Worm (Caenorhabditis elegans) whole organism, L1 larva: ENCODE measurements around the gene Y82E9BR.3.
A peak's percentile ranks its signal among the peaks of the same experiment; 100 is the strongest.
"Not testable (repeated sequence)": the region's sequence is repeated elsewhere in the genome, so short reads cannot be mapped to it uniquely, and the experiment has no call there.

Experiments used
- C04F5.9 ChIP-seq: sonication (generic microtip); optimal IDR thresholded peaks from 2 replicates; lab custom pipeline; 2016; ENCODE audit warnings: missing genetic modification characterization, missing compliant biosample characterization
- C16A3.4 ChIP-seq: fragments of 150-350 bp; optimal IDR thresholded peaks from 2 replicates; lab custom pipeline; 2014; ENCODE audit warnings: missing biosample characterization, missing genetic modification characterization
- alr-1 ChIP-seq: fragments of 200-800 bp; sonication (Bioruptor generic); optimal IDR thresholded peaks from 2 replicates; lab custom pipeline; 2018; ENCODE audit warnings: borderline replicate concordance, mild to moderate bottlenecking, missing genetic modification characterization, missing compliant biosample characterization
- ceh-8 ChIP-seq: fragments of 200-800 bp; sonication (Bioruptor generic); optimal IDR thresholded peaks from 2 replicates; lab custom pipeline; 2018; ENCODE audit warnings: mild to moderate bottlenecking, missing genetic modification characterization, moderate library complexity, missing compliant biosample characterization
- ceh-82 ChIP-seq, 3 experiments: fragments of 150-350 bp in 1 of 3; sonication (generic microtip) in 2 of 3; optimal IDR thresholded peaks; 2 replicates each; lab custom pipeline; 2014 to 2017; ENCODE audit warnings: missing biosample characterization in 3 of 3, missing genetic modification characterization in 3 of 3
- ceh-88 ChIP-seq: fragments of 200-800 bp; sonication (Bioruptor generic); IDR thresholded peaks from 2 replicates; pipeline ENCODE4 v1.3.6; 2022; ENCODE audit warnings: missing genetic modification characterization, missing compliant biosample characterization
- ces-1 ChIP-seq: fragments of 150-350 bp; optimal IDR thresholded peaks from 2 replicates; lab custom pipeline; 2014; ENCODE audit warnings: missing biosample characterization, missing genetic modification reagents, missing genetic modification characterization
- dpl-1 ChIP-seq, 3 experiments: fragments of 150-350 bp in 2 of 3; sonication (generic microtip) in 1 of 3; optimal IDR thresholded peaks; 2 replicates each; lab custom pipeline; 2014 to 2017; ENCODE audit warnings: missing biosample characterization in 3 of 3, missing genetic modification characterization in 3 of 3, missing genetic modification reagents in 3 of 3
- dsc-1 ChIP-seq: sonication (generic microtip); optimal IDR thresholded peaks from 2 replicates; lab custom pipeline; 2016; ENCODE audit warnings: mild to moderate bottlenecking, missing genetic modification characterization, missing compliant biosample characterization
- efl-1 ChIP-seq, 4 experiments: fragments of 150-350 bp; optimal IDR thresholded peaks in 3 of 4; peaks in 1 of 4; 1 replicate in 1 of 4; 2 replicates in 3 of 4; lab custom pipeline; 2014; ENCODE audit warnings: missing biosample characterization in 2 of 4, missing genetic modification characterization in 2 of 4, missing genetic modification reagents in 2 of 4
- efl-3 ChIP-seq: fragments of 200-800 bp; sonication (Bioruptor generic); optimal IDR thresholded peaks from 2 replicates; lab custom pipeline; 2018; ENCODE audit warnings: mild to moderate bottlenecking, missing genetic modification characterization, missing compliant biosample characterization
- egl-13 ChIP-seq: sonication (generic microtip); optimal IDR thresholded peaks from 2 replicates; lab custom pipeline; 2016; ENCODE audit warnings: missing genotype, missing genetic modification reagents, missing genetic modification characterization, missing compliant biosample characterization
- egl-27 ChIP-seq, 2 experiments: fragments of 150-350 bp in 1 of 2; sonication (generic microtip); optimal IDR thresholded peaks; 3 replicates each; lab custom pipeline; 2017 to 2018; ENCODE audit warnings: missing biosample characterization in 2 of 2, missing genetic modification characterization in 2 of 2, missing genetic modification reagents in 2 of 2
- elt-2 ChIP-seq: sonication (generic microtip); optimal IDR thresholded peaks from 2 replicates; lab custom pipeline; 2016; ENCODE audit warnings: missing genetic modification characterization, mild to moderate bottlenecking, inconsistent platforms, missing compliant biosample characterization, missing genetic modification reagents
- ets-5 ChIP-seq: fragments of 200-800 bp; sonication (Bioruptor generic); IDR thresholded peaks from 2 replicates; pipeline ENCODE4 v1.3.6; 2022; ENCODE audit warnings: missing genetic modification characterization, missing compliant biosample characterization
- fkh-10 ChIP-seq: sonication (generic microtip); optimal IDR thresholded peaks from 2 replicates; lab custom pipeline; 2017; ENCODE audit warnings: missing biosample characterization, missing genetic modification reagents, missing genetic modification characterization
- fkh-4 ChIP-seq: sonication (generic microtip); optimal IDR thresholded peaks from 2 replicates; lab custom pipeline; 2016; ENCODE audit warnings: missing compliant biosample characterization, missing genetic modification characterization, borderline replicate concordance
- fos-1 ChIP-seq: fragments of 150-350 bp; optimal IDR thresholded peaks from 2 replicates; lab custom pipeline; 2014; ENCODE audit warnings: missing biosample characterization, missing genetic modification characterization
- grh-1 ChIP-seq: fragments of 200-800 bp; sonication (Bioruptor generic); IDR thresholded peaks from 2 replicates; pipeline ENCODE4 v1.3.6; 2022; ENCODE audit warnings: missing genetic modification reagents, missing genetic modification characterization, missing compliant biosample characterization
- irx-1 ChIP-seq: sonication (generic microtip); optimal IDR thresholded peaks from 2 replicates; lab custom pipeline; 2016; ENCODE audit warnings: missing genetic modification characterization, missing compliant biosample characterization
- jun-1 ChIP-seq: fragments of 150-350 bp; optimal IDR thresholded peaks from 2 replicates; lab custom pipeline; 2014; ENCODE audit warnings: missing biosample characterization, missing genetic modification reagents, missing genetic modification characterization
- lin-35 ChIP-seq, 2 experiments: fragments of 150-350 bp; optimal IDR thresholded peaks; 2 replicates each; lab custom pipeline; 2014; ENCODE audit warnings: missing biosample characterization in 2 of 2, missing genetic modification characterization in 2 of 2, missing genetic modification reagents in 2 of 2
- lir-3 ChIP-seq: sonication (generic microtip); optimal IDR thresholded peaks from 2 replicates; lab custom pipeline; 2016; ENCODE audit warnings: mild to moderate bottlenecking, missing genetic modification characterization, moderate library complexity, missing compliant biosample characterization; ENCODE audit not compliant: poor library complexity
- lsy-2 ChIP-seq, 2 experiments: fragments of 150-350 bp; optimal IDR thresholded peaks; 2 replicates each; lab custom pipeline; 2014; ENCODE audit warnings: missing biosample characterization in 2 of 2, missing genetic modification characterization in 2 of 2
- nhr-11 ChIP-seq: fragments of 150-350 bp; optimal IDR thresholded peaks from 2 replicates; lab custom pipeline; 2014; ENCODE audit warnings: missing biosample characterization, missing genetic modification characterization
- nhr-237 ChIP-seq: fragments of 150-350 bp; optimal IDR thresholded peaks from 2 replicates; lab custom pipeline; 2014; ENCODE audit warnings: missing biosample characterization, missing genetic modification characterization
- nhr-28 ChIP-seq: fragments of 150-350 bp; optimal IDR thresholded peaks from 2 replicates; lab custom pipeline; 2014; ENCODE audit warnings: missing biosample characterization, missing genetic modification characterization
- nhr-47 ChIP-seq: sonication (generic microtip); optimal IDR thresholded peaks from 2 replicates; lab custom pipeline; 2016; ENCODE audit warnings: mild to moderate bottlenecking, missing genetic modification characterization, moderate library complexity, missing compliant biosample characterization
- nhr-76 ChIP-seq: sonication (generic microtip); optimal IDR thresholded peaks from 2 replicates; lab custom pipeline; 2017; ENCODE audit warnings: missing biosample characterization, missing genetic modification characterization
- nhr-84 ChIP-seq: sonication (generic microtip); optimal IDR thresholded peaks from 2 replicates; lab custom pipeline; 2017; ENCODE audit warnings: missing biosample characterization, missing genetic modification characterization
- nhr-85 ChIP-seq: sonication (generic microtip); peaks from one replicate; lab custom pipeline; 2016; ENCODE audit warnings: missing genetic modification characterization, inconsistent platforms, missing compliant biosample characterization
- pax-3 ChIP-seq: fragments of 200-800 bp; sonication (Bioruptor generic); optimal IDR thresholded peaks from 2 replicates; lab custom pipeline; 2018; ENCODE audit warnings: mild to moderate bottlenecking, missing genetic modification characterization, moderate library complexity, missing compliant biosample characterization
- skn-1 ChIP-seq: fragments of 150-350 bp; optimal IDR thresholded peaks from 2 replicates; lab custom pipeline; 2014; ENCODE audit warnings: missing biosample characterization, missing genetic modification characterization
- snpc-4 ChIP-seq: fragments of 150-350 bp; optimal IDR thresholded peaks from 2 replicates; lab custom pipeline; 2014; ENCODE audit warnings: missing biosample characterization, missing genetic modification characterization
- snu-23 ChIP-seq: sonication (generic microtip); optimal IDR thresholded peaks from 2 replicates; lab custom pipeline; 2016; ENCODE audit warnings: missing genetic modification characterization, missing compliant biosample characterization
- sptf-1 ChIP-seq: fragments of 150-350 bp; optimal IDR thresholded peaks from 2 replicates; lab custom pipeline; 2014; ENCODE audit warnings: missing biosample characterization, missing genetic modification characterization
- tbx-2 ChIP-seq: sonication (generic microtip); optimal IDR thresholded peaks from 2 replicates; lab custom pipeline; 2016; ENCODE audit warnings: missing genetic modification characterization, missing compliant biosample characterization
- unc-62 ChIP-seq: fragments of 150-350 bp; optimal IDR thresholded peaks from 2 replicates; lab custom pipeline; 2014; ENCODE audit warnings: missing biosample characterization, missing genetic modification reagents, missing genetic modification characterization
- unc-86 ChIP-seq: sonication (generic microtip); optimal IDR thresholded peaks from 2 replicates; lab custom pipeline; 2016; ENCODE audit warnings: missing genetic modification characterization, missing compliant biosample characterization
- xbp-1 ChIP-seq: sonication (generic microtip); optimal IDR thresholded peaks from 2 replicates; lab custom pipeline; 2016; ENCODE audit warnings: missing genetic modification characterization, missing compliant biosample characterization
- zag-1 ChIP-seq: fragments of 150-350 bp; optimal IDR thresholded peaks from 2 replicates; lab custom pipeline; 2014; ENCODE audit warnings: missing biosample characterization, missing genetic modification characterization
- zip-4 ChIP-seq: fragments of 200-800 bp; sonication (Bioruptor generic); optimal IDR thresholded peaks from 2 replicates; lab custom pipeline; 2018; ENCODE audit warnings: mild to moderate bottlenecking, missing genetic modification characterization, moderate library complexity, missing compliant biosample characterization
- ztf-4 ChIP-seq: fragments of 150-350 bp; optimal IDR thresholded peaks from 2 replicates; lab custom pipeline; 2014; ENCODE audit warnings: missing biosample characterization, missing genetic modification characterization

The Y82E9BR.3 gene

DNA sequence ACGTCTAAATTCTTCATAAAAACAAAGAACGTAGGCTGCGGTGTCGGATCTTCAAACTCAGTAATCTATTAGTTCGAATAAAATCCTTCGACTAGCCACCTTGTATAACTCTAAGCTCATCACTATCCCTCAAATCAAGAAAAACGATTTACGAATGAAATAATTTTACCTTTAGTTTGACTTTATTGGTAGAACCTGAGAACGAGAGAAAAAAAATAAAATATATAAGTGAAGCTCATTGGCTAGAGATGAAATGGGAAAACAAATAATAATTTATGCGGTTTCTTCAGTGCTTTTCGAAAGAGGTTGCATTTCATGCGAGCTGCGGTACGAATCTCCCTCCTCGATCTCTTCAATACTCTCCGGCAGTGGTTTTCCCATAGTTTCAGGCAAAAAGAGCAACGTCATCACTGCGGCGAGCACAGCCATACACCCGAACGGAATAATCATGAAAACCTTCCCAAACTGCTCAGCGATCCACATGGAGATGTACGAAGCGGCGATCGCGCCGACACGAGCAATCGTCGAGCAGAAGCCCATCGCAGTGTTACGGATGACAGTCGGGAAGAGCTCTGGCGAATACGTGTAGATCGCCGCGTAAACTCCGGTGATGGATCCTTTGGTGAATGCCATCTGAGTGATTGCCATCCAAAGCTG lies 832 bp downstream of the Y82E9BR.3 start (continued):
- peak in 1 of 3 experiments; percentile 2 for TF ChIP-seq dpl-1 (GFP tag; optimal IDR thresholded peaks at IDR 0.05; lab: Kevin White, UChicago)

DNA sequence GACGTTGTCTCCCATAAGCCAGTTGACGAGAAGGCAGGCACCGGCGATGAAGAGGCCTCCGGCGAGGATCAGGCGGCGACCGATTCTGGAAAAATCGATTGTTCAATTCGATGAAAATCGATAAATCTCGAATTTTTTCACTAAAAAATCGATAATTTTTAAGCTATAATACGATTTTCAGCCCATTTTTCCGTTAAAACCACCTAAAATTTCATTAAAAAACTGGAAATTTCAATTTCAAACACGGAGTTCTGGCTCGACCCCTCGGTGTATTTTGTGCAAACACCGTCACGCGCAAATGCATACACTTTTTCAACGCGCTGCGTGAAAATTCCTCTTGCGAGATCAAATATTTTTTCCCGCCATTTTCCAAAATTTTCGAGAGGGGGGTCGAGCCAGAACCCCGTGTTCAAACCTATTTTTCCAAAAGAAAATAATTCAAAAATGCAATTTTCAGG lies 1.4 kb downstream of the Y82E9BR.3 start:
- TF ChIP-seq efl-1 (optimal IDR thresholded peaks at IDR 0.05; lab: Kevin White, UChicago): peak in 1 of 2 experiments; percentile 12
- TF ChIP-seq efl-1 (GFP tag; optimal IDR thresholded peaks at IDR 0.05 in 1 of 2; lab: Kevin White, UChicago): not testable (repeated sequence)

DNA sequence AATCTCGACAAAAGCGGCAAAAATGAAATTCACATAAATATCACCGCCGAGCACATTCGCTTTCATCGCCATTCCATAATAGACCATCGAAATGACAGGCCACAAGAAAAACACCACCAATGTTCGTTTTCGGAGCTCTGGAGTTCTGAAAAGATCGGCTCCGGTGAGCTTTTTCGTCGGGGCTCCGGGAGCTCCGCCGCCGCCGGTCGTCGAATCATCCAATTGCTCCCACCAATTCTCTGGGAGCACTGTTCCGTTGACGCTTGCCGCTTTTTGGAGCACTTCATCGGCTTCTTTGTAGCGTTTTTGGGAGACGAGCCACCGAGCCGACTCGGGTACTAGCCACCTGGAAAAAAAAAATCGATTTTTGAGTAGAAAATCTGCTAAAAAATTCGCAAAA lies 2.4 kb downstream of the Y82E9BR.3 start:
- TF ChIP-seq efl-1 (optimal IDR thresholded peaks at IDR 0.05; lab: Kevin White, UChicago) (no peak), efl-1 (GFP tag; optimal IDR thresholded peaks at IDR 0.05 in 1 of 2; lab: Kevin White, UChicago) (no peak), lin-35 (GFP tag; optimal IDR thresholded peaks at IDR 0.05; lab: Kevin White, UChicago) (no peak), xbp-1 (tag; lab: Kevin White, UChicago) (no peak), lir-3 (no peak), ceh-8 (GFP tag; lab: Kevin White, UChicago) (no peak), irx-1 (no peak), tbx-2 (tag; lab: Kevin White, UChicago) (no peak)

DNA sequence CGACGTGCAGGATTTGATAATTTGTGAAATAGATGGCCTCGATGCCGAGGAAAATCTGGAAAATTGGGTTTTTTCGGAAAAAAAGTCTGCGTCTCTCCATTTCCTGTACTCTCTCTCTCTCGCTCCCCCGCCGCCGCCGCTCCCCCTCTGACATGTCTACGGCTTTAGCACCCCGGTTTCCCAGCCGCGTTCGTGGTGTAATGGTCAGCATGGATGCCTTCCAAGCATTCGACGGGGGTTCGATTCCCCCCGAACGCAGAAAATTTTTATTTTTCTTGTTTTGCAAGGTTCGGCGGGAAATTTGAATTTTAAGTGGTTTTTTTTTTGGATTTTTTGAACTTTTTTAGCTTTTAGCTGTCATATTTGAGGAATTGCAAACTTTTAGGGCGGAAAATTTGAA lies 5.3 kb downstream of the Y82E9BR.3 start:
- TF ChIP-seq zag-1 (tag; lab: Kevin White, UChicago): no peak
- TF ChIP-seq sptf-1 (tag; lab: Kevin White, UChicago): no peak
- TF ChIP-seq unc-62 (GFP tag; lab: Kevin White, UChicago): no peak
- no peak for TF ChIP-seq fkh-4 (tag; lab: Kevin White, UChicago)
- TF ChIP-seq irx-1: peak; percentile 75
- no peak for TF ChIP-seq ces-1 (GFP tag; lab: Kevin White, UChicago)
- TF ChIP-seq fos-1 (tag; lab: Kevin White, UChicago): no peak
- peak; percentile 51 for TF ChIP-seq unc-86 (tag; lab: Kevin White, UChicago)
- peak; percentile 41; the same call in 1 of the 2 replicates for TF ChIP-seq grh-1
- no peak for TF ChIP-seq pax-3
- TF ChIP-seq nhr-84 (tag; lab: Kevin White, UChicago): no peak
- peak; percentile 32 for TF ChIP-seq elt-2
- TF ChIP-seq fkh-10 (GFP tag; lab: Kevin White, UChicago): peak; percentile 24
- TF ChIP-seq egl-13 (tag; lab: Kevin White, UChicago): peak; percentile 33
- no peak for TF ChIP-seq nhr-76 (tag; lab: Kevin White, UChicago)
- TF ChIP-seq lin-35 (GFP tag; optimal IDR thresholded peaks at IDR 0.05; lab: Kevin White, UChicago): peak; percentile 59 to 74
- no peak for TF ChIP-seq C04F5.9 (tag; lab: Kevin White, UChicago)
- peak; percentile 46 to 85 (median 58) for TF ChIP-seq ceh-82 (tag; optimal IDR thresholded peaks at IDR 0.05; lab: Kevin White, UChicago)
- TF ChIP-seq ets-5 (GFP tag; lab: Robert Waterston, UW): no peak
- TF ChIP-seq skn-1 (tag; lab: Kevin White, UChicago): peak; percentile 76
- peak; percentile 82 for TF ChIP-seq snu-23 (GFP tag; lab: Kevin White, UChicago)
- peak; percentile 48 to 54 (median 52) for TF ChIP-seq dpl-1 (GFP tag; optimal IDR thresholded peaks at IDR 0.05; lab: Kevin White, UChicago)
- no peak for TF ChIP-seq efl-3 (GFP tag; lab: Kevin White, UChicago)
- peak; percentile 67 to 81 for TF ChIP-seq lsy-2 (tag; optimal IDR thresholded peaks at IDR 0.05; lab: Kevin White, UChicago)
- TF ChIP-seq nhr-237: peak; percentile 1
- TF ChIP-seq nhr-11 (tag; lab: Kevin White, UChicago): no peak
- TF ChIP-seq alr-1 (tag; lab: Kevin White, UChicago): no peak
- TF ChIP-seq egl-27 (tag; optimal IDR thresholded peaks at IDR 0.05; lab: Kevin White, UChicago): no peak
- TF ChIP-seq zip-4: peak; percentile 54
- no peak for TF ChIP-seq lir-3
- TF ChIP-seq dsc-1: peak; percentile 77
- no peak for TF ChIP-seq ceh-88 (GFP tag; lab: Robert Waterston, UW)
- peak; percentile 47 for TF ChIP-seq jun-1 (tag; lab: Kevin White, UChicago)
- no peak for TF ChIP-seq nhr-28 (tag; lab: Kevin White, UChicago)
- TF ChIP-seq tbx-2 (tag; lab: Kevin White, UChicago): peak; percentile 49
- peak; percentile 50 for TF ChIP-seq xbp-1 (tag; lab: Kevin White, UChicago)
- TF ChIP-seq nhr-47 (tag; lab: Kevin White, UChicago): peak; percentile 86
- TF ChIP-seq nhr-85 (tag; lab: Kevin White, UChicago): peak; percentile 73
- peak; percentile 34 for TF ChIP-seq C16A3.4 (tag; lab: Kevin White, UChicago)
- TF ChIP-seq ceh-8 (GFP tag; lab: Kevin White, UChicago): peak; percentile 53
- TF ChIP-seq ztf-4: no peak
- TF ChIP-seq snpc-4: peak; percentile 17
